Fruit fly (Drosophila melanogaster) whole organism, embryonic: Measurements from ENCODE around the gene CG15629.
A peak's percentile ranks its signal among the peaks of the same experiment; 100 is the strongest.

Experiments
- Antp ChIP-seq: fragments of 200-800 bp; sonication (Bioruptor generic); optimal IDR thresholded peaks from 3 replicates; lab custom pipeline; 2016; ENCODE audit warnings: missing biosample characterization, missing genetic modification characterization
- BEAF-32 ChIP-seq: fragments of 200-800 bp; sonication (Bioruptor generic); optimal IDR thresholded peaks from 3 replicates; lab custom pipeline; 2017; ENCODE audit warnings: missing biosample characterization, missing genetic modification characterization, mild to moderate bottlenecking, moderate library complexity, missing genetic modification reagents
- Bgb ChIP-seq: fragments of 200-800 bp; sonication (Bioruptor generic); IDR thresholded peaks from 2 replicates; pipeline ENCODE4 v1.3.6; 2022; ENCODE audit warnings: missing biosample characterization, missing genetic modification characterization; ENCODE audit not compliant: partially characterized antibody
- CG10274 ChIP-seq: fragments of 200-800 bp; sonication (Bioruptor generic); optimal IDR thresholded peaks from 3 replicates; lab custom pipeline; 2017; ENCODE audit warnings: missing biosample characterization, mild to moderate bottlenecking, missing genetic modification characterization
- CG10565 ChIP-seq: fragments of 200-800 bp; sonication (Bioruptor generic); optimal IDR thresholded peaks from 3 replicates; lab custom pipeline; 2016; ENCODE audit warnings: missing biosample characterization, mild to moderate bottlenecking, missing genetic modification characterization
- CG10654 ChIP-seq: fragments of 200-800 bp; sonication (Bioruptor generic); optimal IDR thresholded peaks from 2 replicates; lab custom pipeline; 2016; ENCODE audit warnings: missing biosample characterization, missing genetic modification characterization
- CG11085 ChIP-seq: fragments of 200-800 bp; sonication (Bioruptor generic); IDR thresholded peaks from 2 replicates; pipeline ENCODE4 v1.3.6; 2022; ENCODE audit warnings: missing biosample characterization, missing genetic modification characterization
- CG12299 ChIP-seq: fragments of 200-800 bp; sonication (Bioruptor generic); optimal IDR thresholded peaks from 2 replicates; lab custom pipeline; 2018; ENCODE audit warnings: missing biosample characterization, mild to moderate bottlenecking, missing genetic modification characterization
- CG13123 ChIP-seq: fragments of 200-800 bp; sonication (Bioruptor generic); optimal IDR thresholded peaks from 2 replicates; lab custom pipeline; 2016; ENCODE audit warnings: missing biosample characterization, missing genetic modification characterization
- CG13624 ChIP-seq: fragments of 200-800 bp; sonication (Bioruptor generic); optimal IDR thresholded peaks from 2 replicates; lab custom pipeline; 2016; ENCODE audit warnings: missing biosample characterization, missing genetic modification characterization
- CG15514 ChIP-seq: fragments of 200-800 bp; sonication (Bioruptor generic); optimal IDR thresholded peaks from 3 replicates; lab custom pipeline; 2017; ENCODE audit warnings: missing biosample characterization, missing genetic modification characterization, mild to moderate bottlenecking, moderate library complexity, missing genetic modification reagents
- CG15601 ChIP-seq: fragments of 200-800 bp; sonication (Bioruptor generic); optimal IDR thresholded peaks from 3 replicates; lab custom pipeline; 2019; ENCODE audit warnings: missing biosample characterization, mild to moderate bottlenecking, missing genetic modification characterization, moderate library complexity
- CG17359 ChIP-seq: fragments of 200-800 bp; sonication (Bioruptor generic); optimal IDR thresholded peaks from 3 replicates; lab custom pipeline; 2018; ENCODE audit warnings: missing biosample characterization, mild to moderate bottlenecking, missing genetic modification characterization, moderate library complexity
- CG17361 ChIP-seq: fragments of 200-800 bp; sonication (Bioruptor generic); IDR thresholded peaks from 3 replicates; pipeline ENCODE4 v1.3.6; 2022; ENCODE audit warnings: missing biosample characterization, missing genetic modification characterization
- CG18262 ChIP-seq: fragments of 200-800 bp; optimal IDR thresholded peaks from 3 replicates; lab custom pipeline; 2019; ENCODE audit warnings: missing biosample characterization, mild to moderate bottlenecking, missing genetic modification characterization, moderate library complexity
- CG30403 ChIP-seq: fragments of 200-800 bp; sonication (Bioruptor generic); optimal IDR thresholded peaks from 3 replicates; lab custom pipeline; 2016; ENCODE audit warnings: missing biosample characterization, missing genetic modification characterization
- CG30431 ChIP-seq: fragments of 200-800 bp; sonication (Bioruptor generic); optimal IDR thresholded peaks from 2 replicates; lab custom pipeline; 2017; ENCODE audit warnings: missing biosample characterization, missing genetic modification characterization
- CG43689 ChIP-seq: fragments of 200-800 bp; sonication (Bioruptor generic); IDR thresholded peaks from 2 replicates; pipeline ENCODE4 v1.3.6; 2022; ENCODE audit warnings: missing biosample characterization, missing genetic modification characterization
- CG4617 ChIP-seq: fragments of 200-800 bp; sonication (Bioruptor generic); optimal IDR thresholded peaks from 3 replicates; lab custom pipeline; 2016; ENCODE audit warnings: missing biosample characterization, missing genetic modification characterization, borderline replicate concordance
- CG5180 ChIP-seq: fragments of 200-800 bp; sonication (Bioruptor generic); optimal IDR thresholded peaks from 3 replicates; lab custom pipeline; 2017; ENCODE audit warnings: missing biosample characterization, missing genetic modification characterization, mild to moderate bottlenecking, moderate library complexity, missing genetic modification reagents
- CG6689 ChIP-seq: fragments of 200-800 bp; sonication (Bioruptor generic); IDR thresholded peaks from 2 replicates; pipeline ENCODE4 v1.3.6; 2022; ENCODE audit warnings: missing biosample characterization, missing genetic modification characterization
- CG7786 ChIP-seq: fragments of 200-800 bp; sonication (Bioruptor generic); optimal IDR thresholded peaks from 2 replicates; lab custom pipeline; 2016; ENCODE audit warnings: missing biosample characterization, missing genetic modification characterization
- Camta ChIP-seq: fragments of 200-800 bp; sonication (Bioruptor generic); optimal IDR thresholded peaks from 2 replicates; lab custom pipeline; 2016; ENCODE audit warnings: missing biosample characterization, missing genetic modification characterization
- Dip3 ChIP-seq: fragments of 200-800 bp; sonication (Bioruptor generic); optimal IDR thresholded peaks from 3 replicates; lab custom pipeline; 2016; ENCODE audit warnings: missing biosample characterization, missing genetic modification characterization
- E2f1 ChIP-seq: fragments of 200-800 bp; sonication (Bioruptor generic); IDR thresholded peaks from 2 replicates; pipeline ENCODE4 v1.3.6; 2022; ENCODE audit warnings: missing biosample characterization, missing genetic modification characterization
- Ets65A ChIP-seq: fragments of 200-800 bp; sonication (Bioruptor generic); peaks from one replicate; lab custom pipeline; 2016; ENCODE audit warnings: missing biosample characterization, missing genetic modification characterization
- Lpt ChIP-seq: fragments of >200 bp; optimal IDR thresholded peaks from 2 replicates; lab custom pipeline; 2018; ENCODE audit warnings: missing biosample characterization, missing genetic modification characterization
- MTF-1 ChIP-seq: fragments of 200-800 bp; sonication (Bioruptor generic); optimal IDR thresholded peaks from 2 replicates; lab custom pipeline; 2018; ENCODE audit warnings: missing biosample characterization, mild to moderate bottlenecking, missing genetic modification characterization, borderline replicate concordance
- Mad ChIP-seq: fragments of 200-800 bp; sonication (Bioruptor generic); optimal IDR thresholded peaks from 2 replicates; lab custom pipeline; 2016; ENCODE audit warnings: missing biosample characterization, missing genetic modification characterization
- Mrtf ChIP-seq: fragments of 200-800 bp; sonication (Bioruptor generic); IDR thresholded peaks from 3 replicates; pipeline ENCODE4 v1.3.6; 2022; ENCODE audit warnings: missing biosample characterization, missing genetic modification characterization
- NK7.1 ChIP-seq: fragments of 200-800 bp; sonication (Bioruptor generic); optimal IDR thresholded peaks from 3 replicates; lab custom pipeline; 2016; ENCODE audit warnings: missing biosample characterization, missing genetic modification characterization
- Nf-YB ChIP-seq: fragments of 200-800 bp; sonication (Bioruptor generic); optimal IDR thresholded peaks from 3 replicates; lab custom pipeline; 2019; ENCODE audit warnings: missing biosample characterization, mild to moderate bottlenecking, missing genetic modification characterization, moderate library complexity
- Nf-YC ChIP-seq: fragments of 200-800 bp; optimal IDR thresholded peaks from 3 replicates; lab custom pipeline; 2019; ENCODE audit warnings: missing biosample characterization, mild to moderate bottlenecking, missing genetic modification characterization, moderate library complexity
- Ravus ChIP-seq: fragments of 200-800 bp; sonication (Bioruptor generic); IDR thresholded peaks from 2 replicates; pipeline ENCODE4 v1.3.6; 2022; ENCODE audit warnings: missing biosample characterization, missing genetic modification characterization
- TFAM ChIP-seq: fragments of 200-800 bp; sonication (Bioruptor generic); optimal IDR thresholded peaks from 2 replicates; lab custom pipeline; 2017; ENCODE audit warnings: missing biosample characterization, missing genetic modification characterization, inconsistent platforms
- ab ChIP-seq: fragments of 200-800 bp; sonication (Bioruptor generic); optimal IDR thresholded peaks from 2 replicates; lab custom pipeline; 2016; ENCODE audit warnings: missing biosample characterization, missing genetic modification characterization
- croc ChIP-seq: fragments of 200-800 bp; sonication (Bioruptor generic); conservative IDR thresholded peaks from 3 replicates; pipeline ENCODE4 v1.3.6; 2022; ENCODE audit warnings: missing biosample characterization, missing genetic modification characterization
- dmrt11E ChIP-seq: fragments of 200-800 bp; sonication (Bioruptor generic); optimal IDR thresholded peaks from 3 replicates; lab custom pipeline; 2018; ENCODE audit warnings: missing biosample characterization, mild to moderate bottlenecking, missing genetic modification characterization, moderate library complexity
- dmrt99B ChIP-seq: fragments of 200-800 bp; sonication (Bioruptor generic); optimal IDR thresholded peaks from 2 replicates; lab custom pipeline; 2018; ENCODE audit warnings: missing biosample characterization, mild to moderate bottlenecking, missing genetic modification characterization, moderate library complexity
- esg ChIP-seq: fragments of 200-800 bp; sonication (Bioruptor generic); conservative IDR thresholded peaks from 2 replicates; pipeline ENCODE4 v1.3.6; 2022; ENCODE audit warnings: missing biosample characterization, missing genetic modification characterization
- ewg ChIP-seq: fragments of 200-800 bp; sonication (Bioruptor generic); optimal IDR thresholded peaks from 3 replicates; lab custom pipeline; 2017; ENCODE audit warnings: mild to moderate bottlenecking, missing biosample characterization, missing genetic modification reagents, missing genetic modification characterization
- fu2 ChIP-seq: fragments of 200-800 bp; sonication (Bioruptor generic); optimal IDR thresholded peaks from 2 replicates; lab custom pipeline; 2016; ENCODE audit warnings: missing biosample characterization, missing genetic modification characterization
- h ChIP-seq: fragments of >200 bp; optimal IDR thresholded peaks from 2 replicates; lab custom pipeline; 2017
- kah ChIP-seq: fragments of 200-800 bp; sonication (Bioruptor generic); optimal IDR thresholded peaks from 2 replicates; lab custom pipeline; 2018; ENCODE audit warnings: missing biosample characterization, mild to moderate bottlenecking, missing genetic modification characterization
- kay ChIP-seq: fragments of 200-800 bp; sonication (Bioruptor generic); optimal IDR thresholded peaks from 2 replicates; lab custom pipeline; 2016; ENCODE audit warnings: missing biosample characterization, missing genetic modification characterization
- nau ChIP-seq: fragments of 200-800 bp; sonication (Bioruptor generic); optimal IDR thresholded peaks from 3 replicates; lab custom pipeline; 2017; ENCODE audit warnings: missing biosample characterization, mild to moderate bottlenecking, missing genetic modification characterization, missing genetic modification reagents
- nerfin-1 ChIP-seq: fragments of 200-800 bp; sonication (Bioruptor generic); optimal IDR thresholded peaks from 3 replicates; lab custom pipeline; 2019; ENCODE audit warnings: missing biosample characterization, mild to moderate bottlenecking, missing genetic modification characterization, moderate library complexity
- run ChIP-seq: fragments of 200-800 bp; sonication (Bioruptor generic); optimal IDR thresholded peaks from 3 replicates; lab custom pipeline; 2018; ENCODE audit warnings: missing biosample characterization, mild to moderate bottlenecking, missing genetic modification characterization
- sima ChIP-seq: fragments of 200-800 bp; sonication (Bioruptor generic); optimal IDR thresholded peaks from 2 replicates; lab custom pipeline; 2016; ENCODE audit warnings: missing biosample characterization, missing genetic modification characterization
- slbo ChIP-seq: fragments of 200-800 bp; sonication (Bioruptor generic); IDR thresholded peaks from 2 replicates; pipeline ENCODE4 v1.3.6; 2022; ENCODE audit warnings: missing biosample characterization, missing genetic modification characterization

Gene CG15629

dm6 chr2L:4850356-4850755 is 37.5 kb downstream of the CG15629 start, which contains the start of the genes mRpS2 and Mon1 (continued):
- no peak for TF ChIP-seq nau (GFP tag; lab: Kevin White, UChicago)
- peak; percentile 84 for TF ChIP-seq MTF-1 (GFP tag; lab: Kevin White, UChicago)
- peak; percentile 74 for TF ChIP-seq Antp (GFP tag; lab: Kevin White, UChicago)
- TF ChIP-seq Ravus: peak; percentile 88
- TF ChIP-seq TFAM: peak; percentile 18
- peak; percentile 95 for TF ChIP-seq CG30403 (GFP tag; lab: Kevin White, UChicago)
- peak; percentile 86 for TF ChIP-seq Mrtf (GFP tag; lab: Robert Waterston, UW)
- TF ChIP-seq CG10274 (GFP tag; lab: Kevin White, UChicago): peak; percentile 60
- TF ChIP-seq kay (GFP tag; lab: Kevin White, UChicago): peak; percentile 93
- TF ChIP-seq sima (GFP tag; lab: Kevin White, UChicago): peak; percentile 12
- TF ChIP-seq Mad (GFP tag; lab: Kevin White, UChicago): peak; percentile 84
- TF ChIP-seq slbo: peak; percentile 98
- no peak for TF ChIP-seq h (lab: Kevin White, UChicago)
- TF ChIP-seq, all 482 proteins: peak for 417

- no peak for TF ChIP-seq run (tag; lab: Kevin White, UChicago)
- TF ChIP-seq dmrt99B (tag; lab: Kevin White, UChicago): no peak
- no peak for TF ChIP-seq CG7786 (GFP tag; lab: Kevin White, UChicago)
- TF ChIP-seq Camta: no peak
- no peak for TF ChIP-seq fu2
- no peak for TF ChIP-seq CG13123 (GFP tag; lab: Kevin White, UChicago)
- TF ChIP-seq CG12299 (tag; lab: Kevin White, UChicago): no peak
- no peak for TF ChIP-seq dmrt11E (tag; lab: Kevin White, UChicago)
- TF ChIP-seq CG17361 (GFP tag; lab: Robert Waterston, UW): no peak
- TF ChIP-seq CG30403 (GFP tag; lab: Kevin White, UChicago): no peak
- TF ChIP-seq Lpt (GFP tag; lab: Kevin White, UChicago): no peak
- TF ChIP-seq croc (GFP tag; lab: Robert Waterston, UW): no peak
- TF ChIP-seq CG15601 (tag; lab: Kevin White, UChicago): no peak
- TF ChIP-seq Ets65A: peak; percentile 78
- no peak for TF ChIP-seq CG6689 (GFP tag; lab: Robert Waterston, UW)
- TF ChIP-seq Nf-YB (GFP tag; lab: Kevin White, UChicago): peak; percentile 1
- no peak for TF ChIP-seq CG43689
- peak; percentile 28 for TF ChIP-seq CG15514 (GFP tag; lab: Kevin White, UChicago)
- no peak for TF ChIP-seq Dip3 (GFP tag; lab: Kevin White, UChicago)
- TF ChIP-seq NK7.1 (GFP tag; lab: Kevin White, UChicago): no peak
- TF ChIP-seq CG10565: no peak
- TF ChIP-seq Nf-YC (tag; lab: Kevin White, UChicago): peak; percentile 80
- no peak for TF ChIP-seq CG10654 (GFP tag; lab: Kevin White, UChicago)
- TF ChIP-seq CG11085: no peak
- TF ChIP-seq Bgb (GFP tag; lab: Robert Waterston, UW): peak; percentile 8; the same call in 1 of the 2 replicates
- TF ChIP-seq BEAF-32 (GFP tag; lab: Kevin White, UChicago): no peak
- TF ChIP-seq CG4617 (GFP tag; lab: Kevin White, UChicago): no peak
- TF ChIP-seq CG5180: no peak
- TF ChIP-seq E2f1 (GFP tag; lab: Robert Waterston, UW): no peak
- TF ChIP-seq CG13624 (GFP tag; lab: Kevin White, UChicago): no peak
- no peak for TF ChIP-seq CG18262 (tag; lab: Kevin White, UChicago)
- TF ChIP-seq ewg (GFP tag; lab: Kevin White, UChicago): peak; percentile 93
- no peak for TF ChIP-seq CG30431 (GFP tag; lab: Kevin White, UChicago)
- no peak for TF ChIP-seq kah
- no peak for TF ChIP-seq CG17359 (tag; lab: Kevin White, UChicago)
- TF ChIP-seq nerfin-1 (tag; lab: Kevin White, UChicago): peak; percentile 10
- no peak for TF ChIP-seq esg
- no peak for TF ChIP-seq ab (GFP tag; lab: Kevin White, UChicago)
Measured at dm6 chr2L:4852605-4853102, 39.8 kb downstream of the CG15629 start, which contains the start of gene smog. smog (plus strand) TSS chr2L:4852864.
